Fruit fly (Drosophila melanogaster) whole organism, embryonic: ENCODE measurements around the gene Srrm234.

Experiments used
- CG1647 ChIP-seq: fragments of 200-800 bp; sonication (Bioruptor generic); optimal IDR thresholded peaks from 3 replicates; lab custom pipeline; 2016; ENCODE audit warnings: missing biosample characterization, missing genetic modification characterization
- CG3838 ChIP-seq: fragments of 200-800 bp; sonication (Bioruptor generic); optimal IDR thresholded peaks from 3 replicates; lab custom pipeline; 2016; ENCODE audit warnings: missing biosample characterization, missing genetic modification characterization
- Sin3A ChIP-seq: fragments of >200 bp; optimal IDR thresholded peaks from 2 replicates; lab custom pipeline; 2018
- maf-S ChIP-seq: fragments of 200-800 bp; sonication (Bioruptor generic); optimal IDR thresholded peaks from 2 replicates; lab custom pipeline; 2016; ENCODE audit warnings: missing biosample characterization, missing genetic modification characterization
- pfk ChIP-seq: fragments of 200-800 bp; sonication (Bioruptor generic); optimal IDR thresholded peaks from 2 replicates; lab custom pipeline; 2018; ENCODE audit warnings: missing biosample characterization, mild to moderate bottlenecking, missing genetic modification characterization, moderate library complexity
- run ChIP-seq: fragments of 200-800 bp; sonication (Bioruptor generic); optimal IDR thresholded peaks from 3 replicates; lab custom pipeline; 2018; ENCODE audit warnings: missing biosample characterization, mild to moderate bottlenecking, missing genetic modification characterization
- tx ChIP-seq: fragments of 200-800 bp; sonication (Bioruptor generic); optimal IDR thresholded peaks from 2 replicates; lab custom pipeline; 2016; ENCODE audit warnings: missing biosample characterization, missing genetic modification characterization
- zf30C ChIP-seq: fragments of 200-800 bp; sonication (Bioruptor generic); optimal IDR thresholded peaks from 3 replicates; lab custom pipeline; 2018; ENCODE audit warnings: missing biosample characterization, mild to moderate bottlenecking, missing genetic modification characterization

- no peak for TF ChIP-seq CG3838 (GFP tag; lab: Kevin White, UChicago)
- no peak for TF ChIP-seq pfk (GFP tag; lab: Kevin White, UChicago)
- no peak for TF ChIP-seq CG1647 (GFP tag; lab: Kevin White, UChicago)
- TF ChIP-seq Sin3A (lab: Kevin White, UChicago), result no peak
- TF ChIP-seq maf-S (GFP tag; lab: Kevin White, UChicago), result no peak
- no peak for TF ChIP-seq tx (GFP tag; lab: Kevin White, UChicago)
- no peak for TF ChIP-seq zf30C (GFP tag; lab: Kevin White, UChicago)
- TF ChIP-seq run (tag; lab: Kevin White, UChicago), result no peak
Observed at dm6 chr3L:1667423-1667822, 2.6 kb upstream of the Srrm234 start.
